Fruit fly (Drosophila melanogaster) whole organism, embryonic: ENCODE data around the gene Tis11.
A peak's percentile ranks its signal among the peaks of the same experiment; 100 is the strongest.

Experiments
- Asciz ChIP-seq: fragments of 200-800 bp; sonication (Bioruptor generic); optimal IDR thresholded peaks from 2 replicates; lab custom pipeline; 2017; ENCODE audit warnings: missing biosample characterization, mild to moderate bottlenecking, missing genetic modification characterization, missing genetic modification reagents
- Atf6 ChIP-seq: fragments of 200-800 bp; sonication (Bioruptor generic); IDR thresholded peaks from 2 replicates; pipeline ENCODE4 v1.3.6; 2022; ENCODE audit warnings: missing biosample characterization, missing genetic modification characterization
- B-H2 ChIP-seq: fragments of 200-800 bp; sonication (Bioruptor generic); optimal IDR thresholded peaks from 2 replicates; lab custom pipeline; 2018; ENCODE audit warnings: missing biosample characterization, mild to moderate bottlenecking, missing genetic modification characterization
- CG10209 ChIP-seq: fragments of 200-800 bp; sonication (Bioruptor generic); optimal IDR thresholded peaks from 3 replicates; lab custom pipeline; 2017; ENCODE audit warnings: missing biosample characterization, mild to moderate bottlenecking, missing genetic modification characterization, missing genetic modification reagents
- CG10462 ChIP-seq: fragments of 200-800 bp; sonication (Bioruptor generic); optimal IDR thresholded peaks from 2 replicates; lab custom pipeline; 2016; ENCODE audit warnings: missing biosample characterization, missing genetic modification characterization
- CG10959 ChIP-seq: fragments of 200-800 bp; sonication (Bioruptor generic); IDR thresholded peaks from 2 replicates; pipeline ENCODE4 v1.3.6; 2022; ENCODE audit warnings: missing biosample characterization, missing genetic modification characterization
- CG16863 ChIP-seq: fragments of 200-800 bp; sonication (Bioruptor generic); optimal IDR thresholded peaks from 3 replicates; lab custom pipeline; 2016; ENCODE audit warnings: missing biosample characterization, missing genetic modification characterization
- CG2875 ChIP-seq: fragments of 200-800 bp; sonication (Bioruptor generic); optimal IDR thresholded peaks from 2 replicates; lab custom pipeline; 2017; ENCODE audit warnings: missing biosample characterization, mild to moderate bottlenecking, missing genetic modification characterization, missing genetic modification reagents
- CG30431 ChIP-seq: fragments of 200-800 bp; sonication (Bioruptor generic); optimal IDR thresholded peaks from 2 replicates; lab custom pipeline; 2017; ENCODE audit warnings: missing biosample characterization, missing genetic modification characterization
- CG4282 ChIP-seq: fragments of 200-800 bp; sonication (Bioruptor generic); optimal IDR thresholded peaks from 2 replicates; lab custom pipeline; 2016; ENCODE audit warnings: missing biosample characterization, missing genetic modification characterization
- CG4730 ChIP-seq: fragments of 200-800 bp; sonication (Bioruptor generic); IDR thresholded peaks from 2 replicates; pipeline ENCODE4 v1.3.6; 2022; ENCODE audit warnings: missing biosample characterization, missing genetic modification characterization
- CG5180 ChIP-seq: fragments of 200-800 bp; sonication (Bioruptor generic); optimal IDR thresholded peaks from 3 replicates; lab custom pipeline; 2017; ENCODE audit warnings: missing biosample characterization, missing genetic modification characterization, mild to moderate bottlenecking, moderate library complexity, missing genetic modification reagents
- CG6813 ChIP-seq: fragments of 200-800 bp; sonication (Bioruptor generic); optimal IDR thresholded peaks from 2 replicates; lab custom pipeline; 2017; ENCODE audit warnings: missing biosample characterization, missing genetic modification characterization, mild to moderate bottlenecking, moderate library complexity, missing genetic modification reagents
- CG7839 ChIP-seq: fragments of 200-800 bp; sonication (Bioruptor generic); optimal IDR thresholded peaks from 3 replicates; lab custom pipeline; 2018; ENCODE audit warnings: missing biosample characterization, mild to moderate bottlenecking, missing genetic modification characterization, moderate library complexity
- CG7987 ChIP-seq: fragments of 200-800 bp; sonication (Bioruptor generic); optimal IDR thresholded peaks from 2 replicates; lab custom pipeline; 2018; ENCODE audit warnings: missing biosample characterization, mild to moderate bottlenecking, missing genetic modification characterization, moderate library complexity
- CG8388 ChIP-seq: fragments of 200-800 bp; sonication (Bioruptor generic); optimal IDR thresholded peaks from 2 replicates; lab custom pipeline; 2019; ENCODE audit warnings: missing biosample characterization, mild to moderate bottlenecking, missing genetic modification characterization, moderate library complexity
- Doc2 ChIP-seq: fragments of 200-800 bp; sonication (Bioruptor generic); IDR thresholded peaks from 2 replicates; pipeline ENCODE4 v1.3.6; 2022; ENCODE audit warnings: missing biosample characterization, missing genetic modification characterization
- Doc3 ChIP-seq: fragments of 200-800 bp; sonication (Bioruptor generic); IDR thresholded peaks from 3 replicates; pipeline ENCODE4 v1.3.6; 2022; ENCODE audit warnings: missing biosample characterization, missing genetic modification characterization; ENCODE audit not compliant: partially characterized antibody
- Hr78 ChIP-seq, 2 experiments: fragments of 200-800 bp in 1 of 2; fragments of >200 bp in 1 of 2; sonication (Bioruptor generic) in 1 of 2; optimal IDR thresholded peaks; 2 replicates each; lab custom pipeline; 2017 to 2019; ENCODE audit warnings: missing biosample characterization in 2 of 2, missing genetic modification characterization in 2 of 2, mild to moderate bottlenecking in 1 of 2, moderate library complexity in 1 of 2
- Lpt ChIP-seq: fragments of >200 bp; optimal IDR thresholded peaks from 2 replicates; lab custom pipeline; 2018; ENCODE audit warnings: missing biosample characterization, missing genetic modification characterization
- NFAT ChIP-seq: fragments of 200-800 bp; sonication (Bioruptor generic); IDR thresholded peaks from 2 replicates; pipeline ENCODE4 v1.3.6; 2022; ENCODE audit warnings: missing biosample characterization, missing genetic modification characterization
- Nf-YA ChIP-seq: fragments of 200-800 bp; sonication (Bioruptor generic); IDR thresholded peaks from 2 replicates; pipeline ENCODE4 v1.3.6; 2022; ENCODE audit warnings: missing biosample characterization, missing genetic modification characterization
- Nf-YB ChIP-seq: fragments of 200-800 bp; sonication (Bioruptor generic); optimal IDR thresholded peaks from 3 replicates; lab custom pipeline; 2019; ENCODE audit warnings: missing biosample characterization, mild to moderate bottlenecking, missing genetic modification characterization, moderate library complexity
- Nf-YC ChIP-seq: fragments of 200-800 bp; optimal IDR thresholded peaks from 3 replicates; lab custom pipeline; 2019; ENCODE audit warnings: missing biosample characterization, mild to moderate bottlenecking, missing genetic modification characterization, moderate library complexity
- Optix ChIP-seq: fragments of 200-800 bp; sonication (Bioruptor generic); IDR thresholded peaks from 3 replicates; pipeline ENCODE4 v1.3.6; 2022; ENCODE audit warnings: missing biosample characterization, missing genetic modification characterization
- Scr ChIP-seq: fragments of 200-800 bp; sonication (Bioruptor generic); IDR thresholded peaks from 2 replicates; pipeline ENCODE4 v1.3.6; 2022; ENCODE audit warnings: missing biosample characterization, missing genetic modification characterization; ENCODE audit not compliant: partially characterized antibody
- Trl ChIP-seq, 3 experiments: fragments of >200 bp in 2 of 3; fragments of 200-800 bp in 1 of 3; sonication (Bioruptor generic) in 1 of 3; optimal IDR thresholded peaks; 2 replicates in 1 of 3; 3 replicates in 2 of 3; lab custom pipeline; 2016 to 2017; ENCODE audit warnings: missing biosample characterization in 1 of 3, missing genetic modification characterization in 1 of 3
- YL-1 ChIP-seq: fragments of 200-800 bp; sonication (Bioruptor generic); optimal IDR thresholded peaks from 3 replicates; lab custom pipeline; 2017; ENCODE audit warnings: missing biosample characterization, mild to moderate bottlenecking, missing genetic modification characterization
- dati ChIP-seq: fragments of 200-800 bp; sonication (Bioruptor generic); IDR thresholded peaks from 2 replicates; pipeline ENCODE4 v1.3.6; 2022; ENCODE audit warnings: missing biosample characterization, missing genetic modification characterization
- emc ChIP-seq: fragments of 200-800 bp; sonication (Bioruptor generic); optimal IDR thresholded peaks from 2 replicates; lab custom pipeline; 2016; ENCODE audit warnings: missing biosample characterization, missing genetic modification characterization
- eyg ChIP-seq: fragments of 200-800 bp; sonication (Bioruptor generic); optimal IDR thresholded peaks from 3 replicates; lab custom pipeline; 2016; ENCODE audit warnings: missing biosample characterization, missing genetic modification characterization
- fru ChIP-seq: fragments of >200 bp; optimal IDR thresholded peaks from 2 replicates; lab custom pipeline; 2017
- ftz-f1 ChIP-seq: fragments of 200-800 bp; sonication (Bioruptor generic); optimal IDR thresholded peaks from 2 replicates; lab custom pipeline; 2016; ENCODE audit warnings: missing biosample characterization, missing genetic modification characterization
- hth ChIP-seq: fragments of >200 bp; optimal IDR thresholded peaks from 2 replicates; lab custom pipeline; 2017; ENCODE audit warnings: inconsistent platforms
- jumu ChIP-seq: fragments of 200-800 bp; sonication (Bioruptor generic); optimal IDR thresholded peaks from 3 replicates; lab custom pipeline; 2016; ENCODE audit warnings: missing biosample characterization, missing genetic modification characterization
- lab ChIP-seq: fragments of 200-800 bp; sonication (Bioruptor generic); optimal IDR thresholded peaks from 3 replicates; lab custom pipeline; 2017; ENCODE audit warnings: missing biosample characterization, missing genetic modification characterization, mild to moderate bottlenecking, moderate library complexity, missing genetic modification reagents
- lbe ChIP-seq: fragments of 200-800 bp; sonication (Bioruptor generic); optimal IDR thresholded peaks from 2 replicates; lab custom pipeline; 2016; ENCODE audit warnings: missing biosample characterization, mild to moderate bottlenecking, missing genetic modification characterization
- lmd ChIP-seq: fragments of 200-800 bp; sonication (Bioruptor generic); IDR thresholded peaks from 2 replicates; pipeline ENCODE4 v1.3.6; 2022; ENCODE audit warnings: missing biosample characterization, missing genetic modification characterization
- nerfin-1 ChIP-seq: fragments of 200-800 bp; sonication (Bioruptor generic); optimal IDR thresholded peaks from 3 replicates; lab custom pipeline; 2019; ENCODE audit warnings: missing biosample characterization, mild to moderate bottlenecking, missing genetic modification characterization, moderate library complexity
- nerfin-2 ChIP-seq: fragments of 200-800 bp; sonication (Bioruptor generic); IDR thresholded peaks from 2 replicates; pipeline ENCODE4 v1.3.6; 2022; ENCODE audit warnings: missing biosample characterization, missing genetic modification characterization; ENCODE audit not compliant: partially characterized antibody
- phol ChIP-seq: fragments of 200-800 bp; sonication (Bioruptor generic); optimal IDR thresholded peaks from 3 replicates; lab custom pipeline; 2018; ENCODE audit warnings: missing biosample characterization, mild to moderate bottlenecking, missing genetic modification characterization, moderate library complexity
- pum ChIP-seq: fragments of 200-800 bp; sonication (Bioruptor generic); optimal IDR thresholded peaks from 2 replicates; lab custom pipeline; 2016; ENCODE audit warnings: missing biosample characterization, missing genetic modification characterization
- sna ChIP-seq: fragments of 200-800 bp; sonication (Bioruptor generic); IDR thresholded peaks from 2 replicates; pipeline ENCODE4 v1.3.6; 2022; ENCODE audit warnings: missing biosample characterization, missing genetic modification characterization; ENCODE audit not compliant: partially characterized antibody
- vnd ChIP-seq: fragments of 200-800 bp; sonication (Bioruptor generic); IDR thresholded peaks from 3 replicates; pipeline ENCODE4 v1.3.6; 2022; ENCODE audit warnings: missing biosample characterization, missing genetic modification characterization; ENCODE audit not compliant: partially characterized antibody
- wdn ChIP-seq: fragments of 200-800 bp; sonication (Bioruptor generic); IDR thresholded peaks from 2 replicates; pipeline ENCODE4 v1.3.6; 2022; ENCODE audit warnings: missing biosample characterization, missing genetic modification characterization
- wek ChIP-seq: fragments of 200-800 bp; sonication (Bioruptor generic); optimal IDR thresholded peaks from 3 replicates; lab custom pipeline; 2018; ENCODE audit warnings: missing biosample characterization, mild to moderate bottlenecking, missing genetic modification characterization, moderate library complexity
- z ChIP-seq: fragments of 200-800 bp; sonication (Bioruptor generic); IDR thresholded peaks from 3 replicates; pipeline ENCODE4 v1.3.6; 2022; ENCODE audit warnings: missing biosample characterization, missing genetic modification characterization
- zf30C ChIP-seq: fragments of 200-800 bp; sonication (Bioruptor generic); optimal IDR thresholded peaks from 3 replicates; lab custom pipeline; 2018; ENCODE audit warnings: missing biosample characterization, mild to moderate bottlenecking, missing genetic modification characterization

The Tis11 gene

DNA sequence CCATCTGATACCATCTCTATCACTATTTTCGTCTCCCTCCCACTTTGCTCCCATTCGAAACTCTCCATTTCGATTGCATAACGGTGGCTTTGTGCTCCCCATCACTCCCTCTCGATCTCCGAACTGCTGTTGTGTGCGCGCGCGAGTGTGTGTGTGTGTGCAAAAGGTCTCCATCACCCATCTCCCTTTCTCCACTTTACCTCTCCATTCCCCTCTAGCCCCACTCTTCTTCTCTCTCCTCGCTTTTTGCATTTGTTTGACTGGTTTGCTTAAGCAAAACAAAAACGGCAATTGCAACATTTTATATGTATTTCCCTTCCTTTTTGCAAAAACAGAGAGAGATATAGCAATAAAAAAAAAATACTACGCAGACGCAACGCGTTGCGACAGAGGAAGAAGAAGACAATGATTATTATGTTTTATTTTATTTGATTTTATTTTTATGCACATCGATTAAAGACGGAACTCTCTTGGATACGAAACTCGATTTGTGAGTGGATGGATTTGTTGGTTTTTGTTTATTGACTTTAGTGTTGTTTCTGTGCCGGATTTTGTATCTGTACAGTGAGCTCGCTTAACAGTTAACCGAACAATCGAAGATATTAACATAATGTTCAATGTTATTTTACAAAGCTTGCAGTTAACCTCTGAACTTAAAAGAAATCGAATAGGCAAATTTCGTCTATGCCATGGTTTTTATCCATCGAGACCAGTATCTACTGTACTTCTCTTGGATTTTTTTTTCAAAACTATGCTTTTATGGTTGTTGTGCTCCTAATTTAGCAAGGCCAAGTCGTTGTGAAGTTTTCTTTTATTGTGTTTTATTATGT is 10.7 kb downstream of the Tis11 start (continued):
- TF ChIP-seq CG16863 (GFP tag; lab: Kevin White, UChicago) (peak; percentile 52), hth (no peak), CG2875 (GFP tag; lab: Kevin White, UChicago) (no peak), Lpt (no peak), Asciz (peak; percentile 38), Doc3 (GFP tag; lab: Robert Waterston, UW) (no peak), pum (peak; percentile 47), emc (GFP tag; lab: Kevin White, UChicago) (no peak), Optix (GFP tag; lab: Robert Waterston, UW) (peak; percentile 29; the same call in 1 of the 3 replicates), lmd (GFP tag; lab: Robert Waterston, UW) (peak; percentile 77), eyg (GFP tag; lab: Kevin White, UChicago) (peak; percentile 48), zf30C (GFP tag; lab: Kevin White, UChicago) (no peak), Scr (no peak), nerfin-1 (peak; percentile 52), phol (tag; lab: Kevin White, UChicago) (peak; percentile 54), CG7839 (peak; percentile 80), lbe (no peak), nerfin-2 (GFP tag; lab: Robert Waterston, UW) (no peak), Atf6 (peak; percentile 68), z (no peak), sna (GFP tag; lab: Robert Waterston, UW) (no peak), Nf-YB (GFP tag; lab: Kevin White, UChicago) (peak; percentile 35), Hr78 (GFP tag; optimal IDR thresholded peaks at IDR 0.05; lab: Kevin White, UChicago) (peak in 1 of 2 experiments; percentile 22), fru (no peak), B-H2 (GFP tag; lab: Kevin White, UChicago) (peak; percentile 64), dati (GFP tag; lab: Robert Waterston, UW) (peak; percentile 50; the same call in 1 of the 2 replicates), CG30431 (peak; percentile 21), CG7987 (GFP tag; lab: Kevin White, UChicago) (no peak), CG4282 (GFP tag; lab: Kevin White, UChicago) (no peak), wdn (peak; percentile 51; the same call in 1 of the 2 replicates), YL-1 (GFP tag; lab: Kevin White, UChicago) (no peak), CG4730 (peak; percentile 49; the same call in 1 of the 2 replicates), CG5180 (GFP tag; lab: Kevin White, UChicago) (peak; percentile 28), lab (GFP tag; lab: Kevin White, UChicago) (peak; percentile 84), Nf-YA (0 out of 2 replicates have a peak, but pooled peaks have one; percentile 32), CG8388 (GFP tag; lab: Kevin White, UChicago) (peak; percentile 41), CG6813 (GFP tag; lab: Kevin White, UChicago) (peak; percentile 51), Nf-YC (tag; lab: Kevin White, UChicago) (peak; percentile 52), ftz-f1 (no peak), CG10959 (GFP tag; lab: Robert Waterston, UW) (no peak), CG10462 (GFP tag; lab: Kevin White, UChicago) (no peak), Trl (optimal IDR thresholded peaks at IDR 0.05; lab: Kevin White, UChicago) (no peak), Trl (GFP tag; optimal IDR thresholded peaks at IDR 0.05; lab: Kevin White, UChicago) (peak; percentile 56), jumu (peak; percentile 53), wek (peak; percentile 8), vnd (GFP tag; lab: Robert Waterston, UW) (no peak), CG10209 (peak; percentile 47), Doc2 (GFP tag; lab: Robert Waterston, UW) (no peak), NFAT (peak; percentile 80)
